Fruit fly (Drosophila melanogaster): Measurements from ENCODE around the gene Spp.

Gene Spp

dm6 chr2L:540572-541210, 3.8 kb downstream of the Spp start (continued):
- no peak for TF ChIP-seq Lpt (GFP tag; optimal IDR thresholded peaks at IDR 0.05)
- TF ChIP-seq CG8119 (GFP tag; IDR thresholded peaks at IDR 0.05), result no peak
- no peak for TF ChIP-seq CG32006 (GFP tag; optimal IDR thresholded peaks at IDR 0.05)
- TF ChIP-seq CG11762 (GFP tag; optimal IDR thresholded peaks at IDR 0.05; ENCODE audit: insufficient read depth), result no peak
- TF ChIP-seq svp (GFP tag), result peak; percentile 33
- TF ChIP-seq Gug (GFP tag; IDR thresholded peaks at IDR 0.05), result no peak
- TF ChIP-seq pdm3 (GFP tag; optimal IDR thresholded peaks at IDR 0.05), result no peak
- no peak for TF ChIP-seq Sox102F (GFP tag; optimal IDR thresholded peaks at IDR 0.05)
- no peak for TF ChIP-seq CG8632 (GFP tag; optimal IDR thresholded peaks at IDR 0.05)
- no peak for TF ChIP-seq Sox15 (GFP tag; optimal IDR thresholded peaks at IDR 0.05)
- TF ChIP-seq CG6854 (GFP tag; optimal IDR thresholded peaks at IDR 0.05), result no peak
- TF ChIP-seq fd59A (GFP tag; optimal IDR thresholded peaks at IDR 0.05), result no peak
- TF ChIP-seq CG10669 (GFP tag; optimal IDR thresholded peaks at IDR 0.05), result no peak
- no peak for TF ChIP-seq CG16779 (tag; optimal IDR thresholded peaks at IDR 0.05)
- no peak for TF ChIP-seq CG3032 (tag; optimal IDR thresholded peaks at IDR 0.05)
- TF ChIP-seq Eip75B (GFP tag; optimal IDR thresholded peaks at IDR 0.05), result no peak
- peak; percentile 19 for TF ChIP-seq Sox14 (GFP tag; optimal IDR thresholded peaks at IDR 0.05)
- TF ChIP-seq topi (GFP tag; optimal IDR thresholded peaks at IDR 0.05), result no peak
- no peak for TF ChIP-seq CG3919 (GFP tag; optimal IDR thresholded peaks at IDR 0.05)
- TF ChIP-seq fd85E (GFP tag; optimal IDR thresholded peaks at IDR 0.05), result no peak
- no peak for TF ChIP-seq CG9139 (GFP tag; optimal IDR thresholded peaks at IDR 0.05)
- no peak for TF ChIP-seq net (GFP tag; optimal IDR thresholded peaks at IDR 0.05)
- no peak for TF ChIP-seq Met (GFP tag; optimal IDR thresholded peaks at IDR 0.05)
- peak in 1 of 2 experiments; percentile 6 for TF ChIP-seq ss (GFP tag; optimal IDR thresholded peaks at IDR 0.05)
- TF ChIP-seq CG11902 (GFP tag; optimal IDR thresholded peaks at IDR 0.05), result no peak
- TF ChIP-seq acj6 (GFP tag; optimal IDR thresholded peaks at IDR 0.05), result no peak
- TF ChIP-seq dsx (GFP tag; optimal IDR thresholded peaks at IDR 0.05; ENCODE audit: poor library complexity, severe bottlenecking), result no peak
- no peak for TF ChIP-seq fkh (GFP tag; optimal IDR thresholded peaks at IDR 0.05)
- TF ChIP-seq CG6163 (GFP tag; IDR thresholded peaks at IDR 0.05), result no peak
- no peak for TF ChIP-seq Blimp-1 (GFP tag; optimal IDR thresholded peaks at IDR 0.05)
- no peak for TF ChIP-seq eg (GFP tag; IDR thresholded peaks at IDR 0.05)
- TF ChIP-seq Ets96B (tag; optimal IDR thresholded peaks at IDR 0.05), result no peak

DNA sequence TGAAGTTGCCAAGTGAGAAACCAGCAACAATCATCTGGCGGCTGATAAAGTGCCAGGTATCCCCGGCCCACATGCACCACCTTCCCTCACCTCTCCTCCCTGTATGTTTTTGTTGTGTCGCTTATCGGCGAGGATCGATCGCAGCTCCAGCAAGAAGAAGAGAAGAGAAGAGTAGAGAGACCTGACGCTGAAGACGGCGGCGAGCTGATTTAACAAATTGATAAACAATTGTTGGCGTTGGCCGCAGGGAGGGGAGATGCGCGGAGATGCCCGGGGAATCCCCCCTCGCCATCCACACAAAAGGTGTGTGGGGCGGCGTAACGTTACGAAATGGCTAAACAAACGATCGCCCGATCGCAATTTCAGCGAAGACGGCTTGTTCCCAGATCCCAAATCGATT, 10.7 kb downstream of the Spp start:
- TF ChIP-seq svp (GFP tag) (peak; percentile 69), dsx (GFP tag; optimal IDR thresholded peaks at IDR 0.05; ENCODE audit: poor library complexity, severe bottlenecking) (peak; percentile 15), CG9139 (GFP tag; optimal IDR thresholded peaks at IDR 0.05) (no peak), CG6854 (GFP tag; optimal IDR thresholded peaks at IDR 0.05) (peak; percentile 24), CG10669 (GFP tag; optimal IDR thresholded peaks at IDR 0.05) (peak; percentile 13), achi (GFP tag; optimal IDR thresholded peaks at IDR 0.05) (no peak)

dm6 chr2L:530245-530644, 14.2 kb downstream of the Spp start:
- TF ChIP-seq ss (GFP tag; optimal IDR thresholded peaks at IDR 0.05) (peak; percentile 60 to 73), CG3919 (GFP tag; optimal IDR thresholded peaks at IDR 0.05) (peak; percentile 87), vri (GFP tag; optimal IDR thresholded peaks at IDR 0.05) (peak; percentile 96), dac (GFP tag; optimal IDR thresholded peaks at IDR 0.05) (no peak), CG8119 (GFP tag; IDR thresholded peaks at IDR 0.05) (0 out of 3 replicates have a peak, but pooled peaks have one; percentile 44), CG32006 (GFP tag; optimal IDR thresholded peaks at IDR 0.05) (peak; percentile 42), Ets96B (tag; optimal IDR thresholded peaks at IDR 0.05) (peak; percentile 64), Lpt (GFP tag; optimal IDR thresholded peaks at IDR 0.05) (peak; percentile 19), CG10631 (GFP tag; optimal IDR thresholded peaks at IDR 0.05) (peak; percentile 80), Ets21C (GFP tag; optimal IDR thresholded peaks at IDR 0.05) (no peak), CG9139 (GFP tag; optimal IDR thresholded peaks at IDR 0.05) (no peak), Blimp-1 (GFP tag; optimal IDR thresholded peaks at IDR 0.05) (peak; percentile 71), fd59A (GFP tag; optimal IDR thresholded peaks at IDR 0.05) (peak; percentile 74), Sox14 (GFP tag; optimal IDR thresholded peaks at IDR 0.05) (peak; percentile 91), Sox15 (GFP tag; optimal IDR thresholded peaks at IDR 0.05) (peak; percentile 71), CG11294 (GFP tag; IDR thresholded peaks at IDR 0.05) (no peak), CG6854 (GFP tag; optimal IDR thresholded peaks at IDR 0.05) (peak; percentile 91), CG6276 (GFP tag; optimal IDR thresholded peaks at IDR 0.05) (no peak), Smox (GFP tag; optimal IDR thresholded peaks at IDR 0.05) (peak; percentile 92), topi (GFP tag; optimal IDR thresholded peaks at IDR 0.05) (peak; percentile 93), net (GFP tag; optimal IDR thresholded peaks at IDR 0.05) (peak; percentile 82), achi (GFP tag; optimal IDR thresholded peaks at IDR 0.05) (peak; percentile 73), cyc (GFP tag; optimal IDR thresholded peaks at IDR 0.05) (peak; percentile 94), CG11762 (GFP tag; optimal IDR thresholded peaks at IDR 0.05; ENCODE audit: insufficient read depth) (peak; percentile 29), CG7368 (GFP tag; optimal IDR thresholded peaks at IDR 0.05) (peak; percentile 75), CG34406 (GFP tag; optimal IDR thresholded peaks at IDR 0.05) (peak; percentile 72), Eip93F (GFP tag; optimal IDR thresholded peaks at IDR 0.05) (peak; percentile 96), esn (GFP tag; optimal IDR thresholded peaks at IDR 0.05) (peak; percentile 97), fkh (GFP tag; optimal IDR thresholded peaks at IDR 0.05) (no peak)

Data from whole organism, prepupa.